Worm (Caenorhabditis elegans): Measurements from ENCODE around the gene hpo-9.

hpo-9 gene

DNA sequence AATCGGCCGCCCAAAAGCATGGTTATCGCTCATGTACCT is at the start of gene hpo-9:
TSS of gene hpo-9 (minus strand) at position 37 of the 39 bp plus-strand sequence.
- TF ChIP-seq cog-1 (tag; optimal IDR thresholded peaks at IDR 0.05): no peak
- no peak for TF ChIP-seq med-1 (GFP tag; optimal IDR thresholded peaks at IDR 0.05; ENCODE audit: insufficient read depth)
- TF ChIP-seq ref-1 (GFP tag; conservative IDR thresholded peaks at IDR 0.05): no peak
- TF ChIP-seq flt-1 (GFP tag; IDR thresholded peaks at IDR 0.05): no peak
- no peak for TF ChIP-seq klf-2 (GFP tag; conservative IDR thresholded peaks at IDR 0.05)
- TF ChIP-seq ztf-29 (GFP tag; IDR thresholded peaks at IDR 0.05): no peak
- TF ChIP-seq T22C8.4 (GFP tag; IDR thresholded peaks at IDR 0.05): no peak

DNA sequence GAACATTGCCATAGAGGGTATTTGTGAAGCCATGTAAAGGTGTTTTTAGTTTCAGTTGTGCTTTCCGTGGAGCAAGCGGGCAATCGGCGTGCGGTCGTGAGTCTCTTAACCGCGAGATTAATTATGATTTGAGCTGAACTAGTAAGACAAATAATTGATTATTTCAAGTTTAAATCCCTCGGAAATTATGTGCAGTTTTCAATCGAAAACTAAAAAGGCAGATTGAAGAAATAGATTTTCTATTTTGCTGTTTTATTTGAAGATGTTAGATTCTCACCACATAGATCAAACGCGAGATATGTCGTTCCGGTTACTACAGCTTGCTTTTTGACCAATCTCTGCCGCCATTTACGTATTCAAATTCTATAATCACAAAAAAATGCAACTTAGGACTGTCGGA is 45.1 kb upstream of the hpo-9 start, which contains the start of gene C13A2.3:
TSS of gene C13A2.3 (plus strand) at position 301 of the 400 bp plus-strand sequence.
- no peak for TF ChIP-seq cog-1 (tag; optimal IDR thresholded peaks at IDR 0.05)
- no peak for TF ChIP-seq ztf-23 (GFP tag; IDR thresholded peaks at IDR 0.05)
- no peak for TF ChIP-seq flt-1 (GFP tag; IDR thresholded peaks at IDR 0.05)
- TF ChIP-seq ztf-29 (GFP tag; IDR thresholded peaks at IDR 0.05): no peak
- no peak for TF ChIP-seq T22C8.4 (GFP tag; IDR thresholded peaks at IDR 0.05)

DNA sequence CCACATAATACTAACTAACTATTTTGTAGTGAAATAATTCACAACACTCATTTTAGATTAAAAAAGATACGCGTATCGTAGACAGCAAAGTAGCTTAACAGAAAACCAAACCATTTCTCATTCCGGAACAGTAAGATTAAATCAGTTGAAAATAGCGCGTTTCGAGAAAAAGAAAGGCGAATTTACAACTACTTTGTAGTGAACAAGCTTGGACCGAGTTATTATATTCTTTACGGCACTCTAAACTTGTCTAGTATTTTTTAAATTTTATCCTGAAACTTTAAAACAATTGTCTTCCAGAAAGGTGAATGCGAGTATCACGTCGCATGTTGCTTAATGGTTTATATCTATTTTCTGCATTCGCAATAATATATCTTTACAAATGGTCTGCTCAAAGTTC is 42.2 kb upstream of the hpo-9 start, which contains the start of gene C13A2.4:
TSS of gene C13A2.4 (plus strand) at position 301 of the 400 bp plus-strand sequence.
- TF ChIP-seq ztf-23 (GFP tag; IDR thresholded peaks at IDR 0.05): no peak
- TF ChIP-seq T22C8.4 (GFP tag; IDR thresholded peaks at IDR 0.05): no peak
- TF ChIP-seq flt-1 (GFP tag; IDR thresholded peaks at IDR 0.05): no peak
- TF ChIP-seq ztf-29 (GFP tag; IDR thresholded peaks at IDR 0.05): no peak
- no peak for TF ChIP-seq tab-1 (GFP tag; IDR thresholded peaks at IDR 0.05)

DNA sequence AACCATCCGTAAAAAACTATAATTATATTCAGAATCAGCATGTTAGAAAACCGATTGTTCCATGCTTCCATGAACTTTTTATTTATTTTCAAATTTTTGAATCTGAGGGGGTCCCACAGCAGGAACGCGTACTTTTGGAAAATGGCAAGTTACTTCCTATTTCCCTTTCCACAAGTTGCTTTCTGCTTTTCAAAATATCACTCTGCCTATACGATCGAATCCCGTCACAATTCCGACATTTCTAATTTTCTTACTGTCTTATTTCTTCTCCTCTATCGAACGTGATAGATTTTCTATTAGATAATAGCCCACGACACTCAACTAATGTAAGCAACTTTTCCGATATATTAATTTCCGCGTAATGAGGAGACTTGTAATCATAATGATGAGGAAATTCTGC is 38.6 kb upstream of the hpo-9 start, which contains the start of gene C13A2.5:
TSS of gene C13A2.5 (plus strand) at position 301 of the 400 bp plus-strand sequence.
- TF ChIP-seq med-1 (GFP tag; optimal IDR thresholded peaks at IDR 0.05; ENCODE audit: insufficient read depth) (no peak), cog-1 (tag; optimal IDR thresholded peaks at IDR 0.05) (no peak), ref-1 (GFP tag; conservative IDR thresholded peaks at IDR 0.05) (no peak), ztf-23 (GFP tag; IDR thresholded peaks at IDR 0.05) (no peak), ztf-29 (GFP tag; IDR thresholded peaks at IDR 0.05) (no peak), klf-2 (GFP tag; conservative IDR thresholded peaks at IDR 0.05) (no peak), flt-1 (GFP tag; IDR thresholded peaks at IDR 0.05) (no peak), tab-1 (GFP tag; IDR thresholded peaks at IDR 0.05) (no peak), T22C8.4 (GFP tag; IDR thresholded peaks at IDR 0.05) (no peak)

DNA sequence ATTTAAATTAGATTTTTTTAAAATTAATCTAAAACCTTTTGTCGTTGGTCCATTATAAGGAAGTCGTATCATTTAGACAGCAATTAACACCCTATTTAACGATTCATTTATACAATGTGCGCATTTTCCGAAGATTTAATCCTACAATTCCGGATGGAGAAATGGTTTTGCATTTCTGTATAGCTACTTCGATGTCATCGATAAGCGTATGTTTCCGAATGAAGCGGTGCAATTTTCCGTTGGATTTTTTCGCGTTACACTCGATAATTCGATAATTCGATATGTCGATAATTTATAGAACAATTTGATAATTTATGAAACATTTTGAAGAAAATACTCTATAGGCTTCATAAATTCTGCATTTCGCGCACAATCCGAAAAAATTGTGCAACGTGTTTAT is 38.1 kb upstream of the hpo-9 start, which contains the start of gene C13A2.10:
TSS of gene C13A2.10 (minus strand) at position 101 of the 400 bp plus-strand sequence.
- TF ChIP-seq ztf-23 (GFP tag; IDR thresholded peaks at IDR 0.05) (no peak), cog-1 (tag; optimal IDR thresholded peaks at IDR 0.05) (no peak)

DNA sequence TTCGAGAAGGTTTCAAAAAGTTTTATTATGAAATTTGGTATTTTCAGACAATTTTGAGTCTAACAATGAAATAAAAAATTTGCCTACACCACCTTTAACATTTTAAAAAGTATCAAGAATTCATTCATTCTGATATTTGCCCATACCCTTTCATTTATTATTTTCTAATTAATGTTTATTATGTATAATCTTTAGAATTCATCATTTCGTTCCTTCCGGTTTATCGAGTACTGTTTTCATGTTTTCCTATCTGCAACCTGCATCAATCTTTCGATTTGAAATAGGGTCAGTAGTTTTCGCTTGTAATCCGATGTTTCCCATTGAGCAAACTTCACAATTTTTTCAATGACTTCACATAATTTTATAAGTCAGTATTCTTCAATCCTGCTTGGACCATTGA is 32.5 kb upstream of the hpo-9 start, which contains the start of gene C13A2.6:
TSS of gene C13A2.6 (plus strand) at position 301 of the 400 bp plus-strand sequence.
- TF ChIP-seq T22C8.4 (GFP tag; IDR thresholded peaks at IDR 0.05) (no peak), ref-1 (GFP tag; conservative IDR thresholded peaks at IDR 0.05) (no peak), klf-2 (GFP tag; conservative IDR thresholded peaks at IDR 0.05) (no peak), med-1 (GFP tag; optimal IDR thresholded peaks at IDR 0.05; ENCODE audit: insufficient read depth) (no peak), cog-1 (tag; optimal IDR thresholded peaks at IDR 0.05) (no peak), flt-1 (GFP tag; IDR thresholded peaks at IDR 0.05) (no peak), tab-1 (GFP tag; IDR thresholded peaks at IDR 0.05) (no peak), ztf-23 (GFP tag; IDR thresholded peaks at IDR 0.05) (no peak), ztf-29 (GFP tag; IDR thresholded peaks at IDR 0.05) (no peak)

DNA sequence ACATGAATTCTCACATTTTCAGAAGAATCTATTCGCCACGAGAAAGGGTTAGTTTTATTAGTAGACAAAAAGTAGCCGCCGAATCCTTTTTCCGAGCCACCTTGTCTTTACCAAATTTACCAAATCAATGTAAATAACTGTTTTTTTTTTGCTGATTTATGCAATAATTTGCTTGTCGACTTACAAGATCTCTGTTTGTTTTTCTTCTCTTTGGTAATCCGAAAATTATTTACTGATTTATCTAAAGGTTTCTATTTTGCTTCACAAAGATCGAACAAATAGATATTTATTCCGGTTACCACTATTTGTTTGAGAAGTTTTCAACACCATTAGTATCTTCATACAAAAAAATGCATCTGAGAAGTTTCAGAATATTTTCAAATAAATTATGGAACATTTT is 29.1 kb upstream of the hpo-9 start, which contains the start of gene C13A2.7:
TSS of gene C13A2.7 (plus strand) at position 301 of the 400 bp plus-strand sequence.
- TF ChIP-seq flt-1 (GFP tag; IDR thresholded peaks at IDR 0.05): no peak
- TF ChIP-seq ztf-23 (GFP tag; IDR thresholded peaks at IDR 0.05): no peak
- TF ChIP-seq ref-1 (GFP tag; conservative IDR thresholded peaks at IDR 0.05): no peak
- no peak for TF ChIP-seq med-1 (GFP tag; optimal IDR thresholded peaks at IDR 0.05; ENCODE audit: insufficient read depth)
- TF ChIP-seq cog-1 (tag; optimal IDR thresholded peaks at IDR 0.05): no peak
- no peak for TF ChIP-seq T22C8.4 (GFP tag; IDR thresholded peaks at IDR 0.05)

DNA sequence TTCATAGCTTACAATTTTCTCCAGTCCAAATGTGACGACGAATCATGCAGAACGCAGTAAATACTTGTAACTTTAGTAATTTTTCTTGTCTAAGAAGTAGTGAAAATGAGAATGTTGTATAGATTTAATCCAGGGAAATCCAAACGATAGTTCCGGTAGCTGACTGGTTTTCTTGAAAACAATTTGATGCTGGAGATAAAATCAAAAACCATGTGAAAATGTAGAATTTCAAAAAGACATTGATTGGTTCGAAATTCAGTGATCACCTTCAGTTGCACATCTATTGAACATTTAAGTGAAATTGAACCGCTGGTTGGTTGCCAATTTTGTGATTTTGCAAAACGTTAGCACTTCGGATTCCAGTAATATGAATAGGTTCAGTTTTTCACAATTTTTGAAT is 27.1 kb upstream of the hpo-9 start, which contains the start of gene C13A2.9:
TSS of gene C13A2.9 (minus strand) at position 101 of the 400 bp plus-strand sequence.
- no peak for TF ChIP-seq cog-1 (tag; optimal IDR thresholded peaks at IDR 0.05)
- TF ChIP-seq ztf-29 (GFP tag; IDR thresholded peaks at IDR 0.05): no peak
- no peak for TF ChIP-seq flt-1 (GFP tag; IDR thresholded peaks at IDR 0.05)
- no peak for TF ChIP-seq tab-1 (GFP tag; IDR thresholded peaks at IDR 0.05)
- no peak for TF ChIP-seq klf-2 (GFP tag; conservative IDR thresholded peaks at IDR 0.05)
- no peak for TF ChIP-seq ztf-23 (GFP tag; IDR thresholded peaks at IDR 0.05)
- no peak for TF ChIP-seq T22C8.4 (GFP tag; IDR thresholded peaks at IDR 0.05)
- no peak for TF ChIP-seq ref-1 (GFP tag; conservative IDR thresholded peaks at IDR 0.05)
- TF ChIP-seq med-1 (GFP tag; optimal IDR thresholded peaks at IDR 0.05; ENCODE audit: insufficient read depth): no peak

DNA sequence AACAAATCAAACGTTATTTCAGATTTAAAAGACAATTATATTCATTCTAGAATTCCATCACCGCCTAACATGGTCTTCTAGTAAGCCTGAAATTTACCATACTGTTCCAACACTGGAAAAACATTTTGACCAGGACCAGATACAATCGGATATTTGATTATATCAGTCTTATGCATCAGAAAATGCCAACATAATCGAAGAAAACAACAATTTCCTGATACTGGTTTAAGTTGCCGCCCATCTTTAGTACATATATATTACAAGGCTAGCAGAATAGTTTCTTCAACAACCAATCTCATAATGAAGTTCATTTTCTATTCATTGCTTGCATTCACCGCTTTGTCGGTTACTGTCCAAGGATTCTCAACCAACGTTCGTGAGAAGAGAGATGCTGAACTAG is 22.0 kb upstream of the hpo-9 start, which contains the start of gene C13A2.12:
TSS of gene C13A2.12 (plus strand) at position 301 of the 400 bp plus-strand sequence.
- no peak for TF ChIP-seq T22C8.4 (GFP tag; IDR thresholded peaks at IDR 0.05)
- TF ChIP-seq flt-1 (GFP tag; IDR thresholded peaks at IDR 0.05): no peak
- TF ChIP-seq ztf-29 (GFP tag; IDR thresholded peaks at IDR 0.05): no peak
- no peak for TF ChIP-seq cog-1 (tag; optimal IDR thresholded peaks at IDR 0.05)
- TF ChIP-seq ref-1 (GFP tag; conservative IDR thresholded peaks at IDR 0.05): no peak
- no peak for TF ChIP-seq klf-2 (GFP tag; conservative IDR thresholded peaks at IDR 0.05)
- TF ChIP-seq ztf-23 (GFP tag; IDR thresholded peaks at IDR 0.05): no peak
- TF ChIP-seq med-1 (GFP tag; optimal IDR thresholded peaks at IDR 0.05; ENCODE audit: insufficient read depth): no peak
- TF ChIP-seq tab-1 (GFP tag; IDR thresholded peaks at IDR 0.05): no peak

DNA sequence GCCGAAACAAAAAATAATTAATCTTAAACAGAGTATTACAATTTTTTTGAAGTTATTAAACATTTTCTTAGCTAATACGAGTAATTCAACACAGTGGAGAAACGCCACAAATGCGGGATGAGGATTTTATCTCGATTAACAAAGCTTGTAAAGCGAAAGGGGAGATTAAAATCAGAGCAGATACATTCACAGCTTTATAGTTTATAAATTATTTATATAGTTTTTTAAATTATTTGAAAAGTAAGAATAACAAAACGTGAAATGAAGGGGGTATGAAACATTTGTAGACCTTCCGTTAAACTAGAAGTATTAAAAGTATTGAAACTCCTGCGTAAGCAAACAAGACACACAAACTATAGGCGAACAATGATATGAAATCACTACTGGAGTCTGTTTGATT is 18.2 kb upstream of the hpo-9 start, which contains the start of gene C05C8.8:
TSS of gene C05C8.8 (minus strand) at position 101 of the 400 bp plus-strand sequence.
- TF ChIP-seq med-1 (GFP tag; optimal IDR thresholded peaks at IDR 0.05; ENCODE audit: insufficient read depth) (no peak), cog-1 (tag; optimal IDR thresholded peaks at IDR 0.05) (no peak), ztf-23 (GFP tag; IDR thresholded peaks at IDR 0.05) (no peak), flt-1 (GFP tag; IDR thresholded peaks at IDR 0.05) (no peak), ref-1 (GFP tag; conservative IDR thresholded peaks at IDR 0.05) (no peak), ztf-29 (GFP tag; IDR thresholded peaks at IDR 0.05) (no peak), klf-2 (GFP tag; conservative IDR thresholded peaks at IDR 0.05) (no peak), tab-1 (GFP tag; IDR thresholded peaks at IDR 0.05) (no peak), T22C8.4 (GFP tag; IDR thresholded peaks at IDR 0.05) (no peak)

Measured in whole organism, midembryonic.